Worm (Caenorhabditis elegans): Measurements from ENCODE around the gene B0554.4.

- TF ChIP-seq nhr-77 (tag; optimal IDR thresholded peaks at IDR 0.05) (no peak), lin-11 (tag; optimal IDR thresholded peaks at IDR 0.05) (no peak), snpc-4 (tag; optimal IDR thresholded peaks at IDR 0.05) (no peak), blmp-1 (tag; optimal IDR thresholded peaks at IDR 0.05; ENCODE audit: insufficient read depth) (no peak), unc-55 (GFP tag; optimal IDR thresholded peaks at IDR 0.05) (no peak), elt-3 (tag; optimal IDR thresholded peaks at IDR 0.05) (no peak), unc-39 (tag; optimal IDR thresholded peaks at IDR 0.05) (no peak)
Measured at ce11 chrV:396309-396708, 32.6 kb upstream of the B0554.4 start, which contains the start of gene nhr-253.

Data from whole organism, L2 larva.